Worm (Caenorhabditis elegans): ENCODE data around the gene M151.2.

DNA sequence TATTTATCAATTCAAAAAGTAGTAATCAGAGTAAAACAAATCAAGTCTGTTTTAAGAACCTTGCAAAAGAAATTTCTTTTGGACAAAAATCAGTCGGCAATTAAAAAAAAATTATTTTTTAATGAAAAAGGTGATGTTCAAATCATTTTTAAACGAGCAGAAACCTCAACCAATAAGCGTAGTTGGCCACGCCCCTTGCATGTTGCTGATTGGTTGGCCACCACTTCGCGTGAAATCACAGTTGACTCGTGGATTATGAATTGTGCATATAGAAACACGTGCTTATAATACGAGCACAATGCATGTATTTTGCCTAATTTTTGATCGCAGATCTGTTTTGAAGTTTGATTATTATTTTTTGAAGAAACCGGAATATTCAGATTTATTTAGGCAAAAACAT lies 34.3 kb downstream of the M151.2 start:
- no peak for TF ChIP-seq hmbx-1 (tag; optimal IDR thresholded peaks at IDR 0.05)
- TF ChIP-seq ets-7 (tag; optimal IDR thresholded peaks at IDR 0.05), result no peak
- TF ChIP-seq hmg-4 (GFP tag; optimal IDR thresholded peaks at IDR 0.05), result no peak

All from whole organism, early embryonic.